Worm (Caenorhabditis elegans) whole organism, L1 larva: ENCODE measurements around the gene fbxa-37.

ENCODE experiments used
- F16B12.6 ChIP-seq: fragments of 150-350 bp; optimal IDR thresholded peaks from 2 replicates; lab custom pipeline; 2014; ENCODE audit warnings: missing biosample characterization, missing genetic modification characterization
- ceh-63 ChIP-seq: fragments of 200-800 bp; sonication (Bioruptor generic); optimal IDR thresholded peaks from 2 replicates; lab custom pipeline; 2018; ENCODE audit warnings: mild to moderate bottlenecking, missing genetic modification characterization, missing compliant biosample characterization
- ceh-8 ChIP-seq: fragments of 200-800 bp; sonication (Bioruptor generic); optimal IDR thresholded peaks from 2 replicates; lab custom pipeline; 2018; ENCODE audit warnings: mild to moderate bottlenecking, missing genetic modification characterization, moderate library complexity, missing compliant biosample characterization
- ceh-90 ChIP-seq: sonication (generic microtip); optimal IDR thresholded peaks from 2 replicates; lab custom pipeline; 2016; ENCODE audit warnings: missing genetic modification characterization, missing compliant biosample characterization
- dpl-1 ChIP-seq, 3 experiments: fragments of 150-350 bp in 2 of 3; sonication (generic microtip) in 1 of 3; optimal IDR thresholded peaks; 2 replicates each; lab custom pipeline; 2014 to 2017; ENCODE audit warnings: missing biosample characterization in 3 of 3, missing genetic modification characterization in 3 of 3, missing genetic modification reagents in 3 of 3
- dsc-1 ChIP-seq: sonication (generic microtip); optimal IDR thresholded peaks from 2 replicates; lab custom pipeline; 2016; ENCODE audit warnings: mild to moderate bottlenecking, missing genetic modification characterization, missing compliant biosample characterization
- efl-1 ChIP-seq, 4 experiments: fragments of 150-350 bp; optimal IDR thresholded peaks in 3 of 4; peaks in 1 of 4; 1 replicate in 1 of 4; 2 replicates in 3 of 4; lab custom pipeline; 2014; ENCODE audit warnings: missing biosample characterization in 2 of 4, missing genetic modification characterization in 2 of 4, missing genetic modification reagents in 2 of 4
- egl-27 ChIP-seq, 2 experiments: fragments of 150-350 bp in 1 of 2; sonication (generic microtip); optimal IDR thresholded peaks; 3 replicates each; lab custom pipeline; 2017 to 2018; ENCODE audit warnings: missing biosample characterization in 2 of 2, missing genetic modification characterization in 2 of 2, missing genetic modification reagents in 2 of 2
- elt-2 ChIP-seq: sonication (generic microtip); optimal IDR thresholded peaks from 2 replicates; lab custom pipeline; 2016; ENCODE audit warnings: missing genetic modification characterization, mild to moderate bottlenecking, inconsistent platforms, missing compliant biosample characterization, missing genetic modification reagents
- elt-3 ChIP-seq, 6 experiments: fragments of 150-350 bp in 1 of 6; sonication (generic microtip); optimal IDR thresholded peaks; 2 replicates each; lab custom pipeline; 2017 to 2018; ENCODE audit warnings: missing biosample characterization in 6 of 6, missing genetic modification characterization in 6 of 6, inconsistent platforms in 1 of 6
- ets-5 ChIP-seq: fragments of 200-800 bp; sonication (Bioruptor generic); IDR thresholded peaks from 2 replicates; pipeline ENCODE4 v1.3.6; 2022; ENCODE audit warnings: missing genetic modification characterization, missing compliant biosample characterization
- fkh-10 ChIP-seq: sonication (generic microtip); optimal IDR thresholded peaks from 2 replicates; lab custom pipeline; 2017; ENCODE audit warnings: missing biosample characterization, missing genetic modification reagents, missing genetic modification characterization
- fkh-8 ChIP-seq: sonication (generic microtip); optimal IDR thresholded peaks from 2 replicates; lab custom pipeline; 2016; ENCODE audit warnings: mild to moderate bottlenecking, missing genetic modification characterization, missing compliant biosample characterization
- grh-1 ChIP-seq: fragments of 200-800 bp; sonication (Bioruptor generic); IDR thresholded peaks from 2 replicates; pipeline ENCODE4 v1.3.6; 2022; ENCODE audit warnings: missing genetic modification reagents, missing genetic modification characterization, missing compliant biosample characterization
- hpl-2 ChIP-seq: fragments of 150-350 bp; optimal IDR thresholded peaks from 2 replicates; lab custom pipeline; 2014; ENCODE audit warnings: missing biosample characterization, missing genetic modification reagents, missing genetic modification characterization
- irx-1 ChIP-seq: sonication (generic microtip); optimal IDR thresholded peaks from 2 replicates; lab custom pipeline; 2016; ENCODE audit warnings: missing genetic modification characterization, missing compliant biosample characterization
- isw-1 ChIP-seq: fragments of 200-800 bp; sonication (Bioruptor generic); IDR thresholded peaks from 2 replicates; pipeline ENCODE4 v1.3.6; 2022; ENCODE audit warnings: missing genetic modification characterization, missing compliant biosample characterization
- jun-1 ChIP-seq: fragments of 150-350 bp; optimal IDR thresholded peaks from 2 replicates; lab custom pipeline; 2014; ENCODE audit warnings: missing biosample characterization, missing genetic modification reagents, missing genetic modification characterization
- lin-14 ChIP-seq: fragments of 200-800 bp; sonication (Bioruptor generic); optimal IDR thresholded peaks from 2 replicates; lab custom pipeline; 2018; ENCODE audit warnings: mild to moderate bottlenecking, missing genetic modification characterization, moderate library complexity, missing compliant biosample characterization
- lin-15B ChIP-seq: fragments of 150-350 bp; sonication (generic microtip); optimal IDR thresholded peaks from 3 replicates; lab custom pipeline; 2014; ENCODE audit warnings: missing biosample characterization, missing genetic modification characterization
- lin-35 ChIP-seq, 2 experiments: fragments of 150-350 bp; optimal IDR thresholded peaks; 2 replicates each; lab custom pipeline; 2014; ENCODE audit warnings: missing biosample characterization in 2 of 2, missing genetic modification characterization in 2 of 2, missing genetic modification reagents in 2 of 2
- lir-3 ChIP-seq: sonication (generic microtip); optimal IDR thresholded peaks from 2 replicates; lab custom pipeline; 2016; ENCODE audit warnings: mild to moderate bottlenecking, missing genetic modification characterization, moderate library complexity, missing compliant biosample characterization; ENCODE audit not compliant: poor library complexity
- mab-9 ChIP-seq: fragments of 200-800 bp; sonication (Bioruptor generic); IDR thresholded peaks from 2 replicates; pipeline ENCODE4 v1.3.6; 2022; ENCODE audit warnings: missing genetic modification reagents, missing genetic modification characterization, missing compliant biosample characterization
- mdl-1 ChIP-seq, 2 experiments: fragments of 150-350 bp; optimal IDR thresholded peaks; 2 replicates each; lab custom pipeline; 2014 to 2017; ENCODE audit warnings: missing biosample characterization in 2 of 2, missing genetic modification characterization in 2 of 2, inconsistent platforms in 1 of 2
- mef-2 ChIP-seq: fragments of 150-350 bp; optimal IDR thresholded peaks from 2 replicates; lab custom pipeline; 2014; ENCODE audit warnings: missing biosample characterization, missing genetic modification characterization
- nhr-47 ChIP-seq: sonication (generic microtip); optimal IDR thresholded peaks from 2 replicates; lab custom pipeline; 2016; ENCODE audit warnings: mild to moderate bottlenecking, missing genetic modification characterization, moderate library complexity, missing compliant biosample characterization
- nhr-76 ChIP-seq: sonication (generic microtip); optimal IDR thresholded peaks from 2 replicates; lab custom pipeline; 2017; ENCODE audit warnings: missing biosample characterization, missing genetic modification characterization
- nhr-77 ChIP-seq: fragments of 150-350 bp; optimal IDR thresholded peaks from 2 replicates; lab custom pipeline; 2014; ENCODE audit warnings: missing biosample characterization, missing genetic modification characterization
- nhr-84 ChIP-seq: sonication (generic microtip); optimal IDR thresholded peaks from 2 replicates; lab custom pipeline; 2017; ENCODE audit warnings: missing biosample characterization, missing genetic modification characterization
- nhr-85 ChIP-seq: sonication (generic microtip); peaks from one replicate; lab custom pipeline; 2016; ENCODE audit warnings: missing genetic modification characterization, inconsistent platforms, missing compliant biosample characterization
- pqm-1 ChIP-seq: sonication (generic microtip); optimal IDR thresholded peaks from 3 replicates; lab custom pipeline; 2017; ENCODE audit warnings: missing biosample characterization, missing genetic modification characterization
- skn-1 ChIP-seq: fragments of 150-350 bp; optimal IDR thresholded peaks from 2 replicates; lab custom pipeline; 2014; ENCODE audit warnings: missing biosample characterization, missing genetic modification characterization
- sptf-1 ChIP-seq: fragments of 150-350 bp; optimal IDR thresholded peaks from 2 replicates; lab custom pipeline; 2014; ENCODE audit warnings: missing biosample characterization, missing genetic modification characterization
- sup-37 ChIP-seq: fragments of 200-800 bp; sonication (Bioruptor generic); optimal IDR thresholded peaks from 2 replicates; lab custom pipeline; 2018; ENCODE audit warnings: mild to moderate bottlenecking, missing genetic modification characterization, missing compliant biosample characterization
- xbp-1 ChIP-seq: sonication (generic microtip); optimal IDR thresholded peaks from 2 replicates; lab custom pipeline; 2016; ENCODE audit warnings: missing genetic modification characterization, missing compliant biosample characterization
- zag-1 ChIP-seq: fragments of 150-350 bp; optimal IDR thresholded peaks from 2 replicates; lab custom pipeline; 2014; ENCODE audit warnings: missing biosample characterization, missing genetic modification characterization
- ztf-11 ChIP-seq, 2 experiments: sonication (generic microtip); optimal IDR thresholded peaks; 2 replicates each; lab custom pipeline; 2016 to 2017; ENCODE audit warnings: missing genetic modification characterization in 2 of 2, missing biosample characterization in 1 of 2, missing compliant biosample characterization in 1 of 2

The fbxa-37 gene

ce11 chrIII:1289139-1289538, 4.3 kb downstream of the fbxa-37 start:
- TF ChIP-seq pqm-1 = peak; percentile 35
- peak; percentile 87 for TF ChIP-seq elt-2 (tag; lab: Kevin White, UChicago)
- no peak for TF ChIP-seq ceh-8 (GFP tag; lab: Kevin White, UChicago)
- TF ChIP-seq jun-1 = peak; percentile 75
- no peak for TF ChIP-seq lir-3 (tag; lab: Kevin White, UChicago)
- no peak for TF ChIP-seq skn-1
- no peak for TF ChIP-seq isw-1 (GFP tag; lab: Robert Waterston, UW)
- TF ChIP-seq irx-1 (tag; lab: Kevin White, UChicago) = no peak
- TF ChIP-seq, all 84 proteins: peak for 3

- TF ChIP-seq fkh-8 (tag; lab: Kevin White, UChicago) (no peak), nhr-85 (no peak), ceh-90 (tag; lab: Kevin White, UChicago) (no peak), fkh-10 (GFP tag; lab: Kevin White, UChicago) (no peak), irx-1 (tag; lab: Kevin White, UChicago) (no peak), jun-1 (no peak), xbp-1 (tag; lab: Kevin White, UChicago) (no peak), nhr-77 (no peak), F16B12.6 (tag; lab: Kevin White, UChicago) (no peak), egl-27 (tag; optimal IDR thresholded peaks at IDR 0.05; lab: Kevin White, UChicago) (no peak), grh-1 (no peak), nhr-84 (tag; lab: Kevin White, UChicago) (no peak), zag-1 (tag; lab: Kevin White, UChicago) (no peak), hpl-2 (no peak), lin-15B (tag; lab: Kevin White, UChicago) (no peak), lin-14 (GFP tag; lab: Kevin White, UChicago) (no peak), pqm-1 (no peak), mdl-1 (tag; optimal IDR thresholded peaks at IDR 0.05; lab: Kevin White, UChicago) (no peak), mab-9 (GFP tag; lab: Robert Waterston, UW) (no peak)
These were observed 8.3 kb downstream of the fbxa-37 start, which contains the start of gene fbxa-36 for ce11 chrIII:1293135-1293534. Gene fbxa-36, minus strand, starts transcription at chrIII:1293235.

DNA sequence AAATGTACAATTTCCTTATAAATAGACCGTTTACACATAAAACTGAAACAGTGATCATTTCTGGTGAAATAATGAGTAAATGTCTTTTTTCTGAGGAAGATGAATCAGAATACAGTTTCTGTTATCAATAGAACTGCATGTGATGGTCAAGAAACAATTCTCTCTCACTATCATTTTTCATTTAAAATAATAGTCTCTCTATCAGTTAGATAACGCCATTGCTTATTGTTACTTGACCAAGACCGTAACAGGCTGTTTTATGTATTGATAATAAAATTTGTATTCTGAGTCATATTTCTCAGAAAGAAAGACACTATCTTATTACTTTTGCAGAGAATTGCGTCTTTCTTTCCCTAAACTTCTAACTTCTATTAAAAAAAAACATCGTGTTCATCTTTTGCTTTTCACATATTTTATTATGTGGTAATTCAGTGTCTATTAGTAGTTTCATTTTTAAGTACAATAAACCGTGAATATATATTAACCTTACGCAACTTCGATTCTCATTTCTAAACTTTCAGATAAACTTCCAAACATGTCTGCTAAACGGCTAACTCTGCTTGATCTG, 10.4 kb downstream of the fbxa-37 start, which contains the start of gene fbxa-35:
TSS of gene fbxa-35 (plus strand) at position 518 of the 568 bp plus-strand sequence.
- no peak for TF ChIP-seq fkh-8 (tag; lab: Kevin White, UChicago)
- no peak for TF ChIP-seq nhr-85
- TF ChIP-seq nhr-76 (tag; lab: Kevin White, UChicago) = no peak
- peak in 2 of 6 experiments; percentile 13 for TF ChIP-seq elt-3 (tag; optimal IDR thresholded peaks at IDR 0.05; lab: Kevin White, UChicago)
- TF ChIP-seq sup-37 (GFP tag; lab: Kevin White, UChicago) = no peak
- TF ChIP-seq ztf-11 (tag; optimal IDR thresholded peaks at IDR 0.05; lab: Kevin White, UChicago) = no peak
- no peak for TF ChIP-seq mab-9 (GFP tag; lab: Robert Waterston, UW)
- TF ChIP-seq sptf-1 (tag; lab: Kevin White, UChicago) = no peak
- TF ChIP-seq lin-35 (GFP tag; optimal IDR thresholded peaks at IDR 0.05; lab: Kevin White, UChicago) = no peak
- TF ChIP-seq nhr-47 (tag; lab: Kevin White, UChicago) = no peak
- peak; percentile 82 for TF ChIP-seq elt-2 (tag; lab: Kevin White, UChicago)
- no peak for TF ChIP-seq dpl-1 (GFP tag; optimal IDR thresholded peaks at IDR 0.05; lab: Kevin White, UChicago)
- TF ChIP-seq efl-1 (optimal IDR thresholded peaks at IDR 0.05; lab: Kevin White, UChicago) = no peak
- TF ChIP-seq efl-1 (GFP tag; optimal IDR thresholded peaks at IDR 0.05 in 1 of 2; lab: Kevin White, UChicago) = peak in 1 of 2 experiments; percentile 19
- TF ChIP-seq ceh-63 (GFP tag; lab: Kevin White, UChicago) = no peak
- TF ChIP-seq mef-2 (tag; lab: Kevin White, UChicago) = no peak
- no peak for TF ChIP-seq F16B12.6 (tag; lab: Kevin White, UChicago)
- no peak for TF ChIP-seq dsc-1 (tag; lab: Kevin White, UChicago)
- TF ChIP-seq ets-5 (GFP tag; lab: Robert Waterston, UW) = no peak
- TF ChIP-seq, all 84 proteins: peak for 3
